Worm (Caenorhabditis elegans) whole organism, early embryonic: ENCODE measurements around the gene clu-1.

Experiments
- B0310.2 ChIP-seq: sonication (generic microtip); optimal IDR thresholded peaks from 2 replicates; lab custom pipeline; 2016; ENCODE audit warnings: mild to moderate bottlenecking, missing genetic modification characterization, missing compliant biosample characterization
- F13C5.2 ChIP-seq: sonication (generic microtip); optimal IDR thresholded peaks from 2 replicates; lab custom pipeline; 2017; ENCODE audit warnings: mild to moderate bottlenecking, missing genetic modification characterization, inconsistent platforms, missing compliant biosample characterization
- aly-1 ChIP-seq: sonication (generic microtip); optimal IDR thresholded peaks from 2 replicates; lab custom pipeline; 2016; ENCODE audit warnings: missing genetic modification characterization, missing compliant biosample characterization
- ama-1 ChIP-seq: fragments of 150-350 bp; optimal IDR thresholded peaks from 2 replicates; lab custom pipeline; 2014
- ceh-13 ChIP-seq: fragments of 200-800 bp; sonication (Bioruptor generic); optimal IDR thresholded peaks from 2 replicates; lab custom pipeline; 2018; ENCODE audit warnings: mild to moderate bottlenecking, missing genetic modification characterization, missing compliant biosample characterization
- ceh-36 ChIP-seq: sonication (generic microtip); optimal IDR thresholded peaks from 2 replicates; lab custom pipeline; 2016; ENCODE audit warnings: missing genetic modification characterization, inconsistent platforms, missing compliant biosample characterization
- ets-7 ChIP-seq: sonication (generic microtip); optimal IDR thresholded peaks from 2 replicates; lab custom pipeline; 2016; ENCODE audit warnings: missing genotype, missing genetic modification characterization, missing compliant biosample characterization
- flt-1 ChIP-seq: fragments of 200-800 bp; sonication (Bioruptor generic); IDR thresholded peaks from 2 replicates; pipeline ENCODE4 v1.3.6; 2022; ENCODE audit warnings: missing genetic modification characterization, missing compliant biosample characterization
- hmbx-1 ChIP-seq: sonication (generic microtip); optimal IDR thresholded peaks from 2 replicates; lab custom pipeline; 2016; ENCODE audit warnings: mild to moderate bottlenecking, missing genetic modification characterization, missing compliant biosample characterization
- hmg-4 ChIP-seq: fragments of 200-800 bp; sonication (Bioruptor generic); optimal IDR thresholded peaks from 2 replicates; lab custom pipeline; 2018; ENCODE audit warnings: mild to moderate bottlenecking, missing genetic modification characterization, missing compliant biosample characterization
- hnd-1 ChIP-seq: sonication (generic microtip); optimal IDR thresholded peaks from 2 replicates; lab custom pipeline; 2016; ENCODE audit warnings: missing genetic modification characterization, missing compliant biosample characterization
- pes-1 ChIP-seq: fragments of 200-800 bp; sonication (Bioruptor generic); IDR thresholded peaks from 2 replicates; pipeline ENCODE4 v1.3.6; 2022; ENCODE audit warnings: missing genetic modification reagents, missing genetic modification characterization, missing compliant biosample characterization
- scrt-1 ChIP-seq: fragments of 200-800 bp; sonication (Bioruptor generic); IDR thresholded peaks from 2 replicates; pipeline ENCODE4 v1.3.6; 2022; ENCODE audit warnings: missing genetic modification characterization, missing compliant biosample characterization
- sea-1 ChIP-seq: fragments of 200-800 bp; sonication (Bioruptor generic); conservative IDR thresholded peaks from 2 replicates; pipeline ENCODE4 v1.3.6; 2022; ENCODE audit warnings: missing genetic modification characterization, missing compliant biosample characterization
- tbx-11 ChIP-seq: fragments of 200-800 bp; sonication (Bioruptor generic); IDR thresholded peaks from 2 replicates; pipeline ENCODE4 v1.3.6; 2022; ENCODE audit warnings: missing genetic modification characterization, missing compliant biosample characterization
- tbx-37 ChIP-seq: fragments of 200-800 bp; sonication (Bioruptor generic); conservative IDR thresholded peaks from 2 replicates; pipeline ENCODE4 v1.3.6; 2022; ENCODE audit warnings: missing genetic modification reagents, missing genetic modification characterization, missing compliant biosample characterization
- tra-4 ChIP-seq: sonication (generic microtip); optimal IDR thresholded peaks from 2 replicates; lab custom pipeline; 2017; ENCODE audit warnings: missing genetic modification characterization, missing compliant biosample characterization

The clu-1 gene

ce11 chrIII:9485373-9485772 is 35.9 kb downstream of the clu-1 start, which contains the start of gene bre-3:
bre-3 (minus strand) TSS chrIII:9485473.
- no peak for TF ChIP-seq aly-1 (tag; lab: Kevin White, UChicago)
- no peak for TF ChIP-seq hmg-4
- no peak for TF ChIP-seq ama-1 (lab: Kevin White, UChicago)
- TF ChIP-seq pes-1 (GFP tag; lab: Robert Waterston, UW): no peak
- no peak for TF ChIP-seq ets-7 (tag; lab: Kevin White, UChicago)
- no peak for TF ChIP-seq hnd-1
- no peak for TF ChIP-seq flt-1
- TF ChIP-seq hmbx-1 (tag; lab: Kevin White, UChicago): no peak
- TF ChIP-seq scrt-1 (GFP tag; lab: Robert Waterston, UW): no peak
- no peak for TF ChIP-seq tbx-37 (GFP tag; lab: Robert Waterston, UW)
- no peak for TF ChIP-seq tbx-11 (GFP tag; lab: Robert Waterston, UW)
- TF ChIP-seq ceh-36 (tag; lab: Kevin White, UChicago): no peak

ce11 chrIII:9483716-9484115 is 37.5 kb downstream of the clu-1 start:
- TF ChIP-seq B0310.2 (tag; lab: Kevin White, UChicago): no peak
- no peak for TF ChIP-seq tbx-11 (GFP tag; lab: Robert Waterston, UW)
- no peak for TF ChIP-seq ceh-13 (GFP tag; lab: Kevin White, UChicago)
- no peak for TF ChIP-seq ceh-36 (tag; lab: Kevin White, UChicago)
- TF ChIP-seq sea-1 (GFP tag; lab: Robert Waterston, UW): no peak
- no peak for TF ChIP-seq hnd-1
- TF ChIP-seq aly-1 (tag; lab: Kevin White, UChicago): no peak
- no peak for TF ChIP-seq hmbx-1 (tag; lab: Kevin White, UChicago)
- no peak for TF ChIP-seq scrt-1 (GFP tag; lab: Robert Waterston, UW)
- TF ChIP-seq flt-1: no peak
- no peak for TF ChIP-seq ama-1 (lab: Kevin White, UChicago)
- no peak for TF ChIP-seq tbx-37 (GFP tag; lab: Robert Waterston, UW)
- no peak for TF ChIP-seq hmg-4
- no peak for TF ChIP-seq F13C5.2 (tag; lab: Kevin White, UChicago)
- TF ChIP-seq tra-4: no peak
- no peak for TF ChIP-seq ets-7 (tag; lab: Kevin White, UChicago)
- no peak for TF ChIP-seq pes-1 (GFP tag; lab: Robert Waterston, UW)

ce11 chrIII:9482423-9482993 is 38.8 kb downstream of the clu-1 start:
- TF ChIP-seq aly-1 (tag; lab: Kevin White, UChicago): no peak
- no peak for TF ChIP-seq sea-1 (GFP tag; lab: Robert Waterston, UW)
- TF ChIP-seq ceh-36 (tag; lab: Kevin White, UChicago): no peak
- TF ChIP-seq tbx-37 (GFP tag; lab: Robert Waterston, UW): no peak
- TF ChIP-seq hnd-1: no peak
- no peak for TF ChIP-seq scrt-1 (GFP tag; lab: Robert Waterston, UW)

- TF ChIP-seq ama-1 (lab: Kevin White, UChicago) (no peak), sea-1 (GFP tag; lab: Robert Waterston, UW) (no peak), pes-1 (GFP tag; lab: Robert Waterston, UW) (no peak), tbx-37 (GFP tag; lab: Robert Waterston, UW) (no peak)
Observed at ce11 chrIII:9476564-9476963, 44.7 kb downstream of the clu-1 start.

- TF ChIP-seq tbx-11 (GFP tag; lab: Robert Waterston, UW) (no peak), scrt-1 (GFP tag; lab: Robert Waterston, UW) (no peak), hnd-1 (no peak), flt-1 (no peak), ama-1 (lab: Kevin White, UChicago) (no peak), pes-1 (GFP tag; lab: Robert Waterston, UW) (no peak), aly-1 (tag; lab: Kevin White, UChicago) (no peak), ets-7 (tag; lab: Kevin White, UChicago) (no peak), sea-1 (GFP tag; lab: Robert Waterston, UW) (no peak), ceh-36 (tag; lab: Kevin White, UChicago) (no peak), hmbx-1 (tag; lab: Kevin White, UChicago) (no peak), hmg-4 (no peak), tra-4 (no peak), F13C5.2 (tag; lab: Kevin White, UChicago) (no peak), tbx-37 (GFP tag; lab: Robert Waterston, UW) (no peak), ceh-13 (GFP tag; lab: Kevin White, UChicago) (no peak), B0310.2 (tag; lab: Kevin White, UChicago) (no peak)
Observed at ce11 chrIII:9474501-9474900, 46.8 kb downstream of the clu-1 start.

- TF ChIP-seq aly-1 (tag; lab: Kevin White, UChicago) (no peak), ceh-13 (GFP tag; lab: Kevin White, UChicago) (no peak), tra-4 (no peak), pes-1 (GFP tag; lab: Robert Waterston, UW) (no peak), ceh-36 (tag; lab: Kevin White, UChicago) (no peak), ama-1 (lab: Kevin White, UChicago) (no peak), hmbx-1 (tag; lab: Kevin White, UChicago) (no peak), flt-1 (no peak), scrt-1 (GFP tag; lab: Robert Waterston, UW) (no peak), hnd-1 (no peak), tbx-11 (GFP tag; lab: Robert Waterston, UW) (no peak), sea-1 (GFP tag; lab: Robert Waterston, UW) (no peak), B0310.2 (tag; lab: Kevin White, UChicago) (no peak), ets-7 (tag; lab: Kevin White, UChicago) (no peak), hmg-4 (no peak), F13C5.2 (tag; lab: Kevin White, UChicago) (no peak), tbx-37 (GFP tag; lab: Robert Waterston, UW) (no peak)
Observed at ce11 chrIII:9472464-9472863, 48.8 kb downstream of the clu-1 start.

- TF ChIP-seq aly-1 (tag; lab: Kevin White, UChicago) (no peak), hnd-1 (no peak), ets-7 (tag; lab: Kevin White, UChicago) (no peak), B0310.2 (tag; lab: Kevin White, UChicago) (no peak), hmbx-1 (tag; lab: Kevin White, UChicago) (no peak), ceh-13 (GFP tag; lab: Kevin White, UChicago) (no peak), sea-1 (GFP tag; lab: Robert Waterston, UW) (no peak), ama-1 (lab: Kevin White, UChicago) (no peak), hmg-4 (no peak), tbx-37 (GFP tag; lab: Robert Waterston, UW) (no peak), scrt-1 (GFP tag; lab: Robert Waterston, UW) (no peak), tra-4 (no peak), F13C5.2 (tag; lab: Kevin White, UChicago) (no peak), ceh-36 (tag; lab: Kevin White, UChicago) (no peak), flt-1 (no peak), tbx-11 (GFP tag; lab: Robert Waterston, UW) (no peak), pes-1 (GFP tag; lab: Robert Waterston, UW) (no peak)
Observed at ce11 chrIII:9471996-9472395, 49.3 kb downstream of the clu-1 start.
